Worm (Caenorhabditis elegans): ENCODE results near the gene F10A3.4.

DNA sequence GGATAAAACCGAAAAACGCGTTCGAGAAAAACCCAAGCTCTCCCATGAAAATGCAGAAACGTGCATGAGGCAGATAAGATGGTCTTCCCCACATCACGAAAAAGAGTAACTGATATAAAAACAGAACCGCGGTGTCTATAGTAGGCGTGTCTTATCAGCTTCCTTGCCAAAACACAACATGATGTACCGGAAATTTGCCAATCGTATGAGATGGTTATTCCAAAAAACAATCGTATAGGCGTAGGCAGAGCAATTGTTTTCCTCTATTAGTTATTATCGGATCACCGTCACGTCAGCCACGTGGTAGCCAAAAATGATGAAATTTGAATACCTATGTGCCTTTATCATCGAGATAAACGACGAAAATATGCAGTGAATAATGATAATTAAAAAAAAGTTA, 49.5 kb upstream of the F10A3.4 start, which contains the start of gene str-7:
- TF ChIP-seq K11D2.4 (GFP tag; IDR thresholded peaks at IDR 0.05) (no peak), ama-1 (optimal IDR thresholded peaks at IDR 0.05) (no peak), ama-1 (GFP tag; optimal IDR thresholded peaks at IDR 0.05) (no peak), zim-3 (tag; optimal IDR thresholded peaks at IDR 0.05) (no peak), rpc-1 (optimal IDR thresholded peaks at IDR 0.05) (no peak), rpc-1 (tag; optimal IDR thresholded peaks at IDR 0.05) (no peak), bed-1 (GFP tag; IDR thresholded peaks at IDR 0.05) (no peak), F22D6.2 (tag; optimal IDR thresholded peaks at IDR 0.05) (no peak), xnd-1 (tag; optimal IDR thresholded peaks at IDR 0.05) (no peak), F49E8.2 (tag; optimal IDR thresholded peaks at IDR 0.05; ENCODE audit: insufficient read depth) (no peak), F37B4.10 (GFP tag; IDR thresholded peaks at IDR 0.05) (no peak), efl-1 (GFP tag; optimal IDR thresholded peaks at IDR 0.05) (no peak), cebp-1 (GFP tag; IDR thresholded peaks at IDR 0.05) (no peak), cebp-1 (tag; optimal IDR thresholded peaks at IDR 0.05) (no peak), snpc-3.4 (tag; optimal IDR thresholded peaks at IDR 0.05) (no peak), sptf-2 (GFP tag; optimal IDR thresholded peaks at IDR 0.05) (no peak)
